Worm (Caenorhabditis elegans) whole organism, L3 larva: ENCODE results near the gene fbxl-4.

ENCODE experiments used
- R02D3.7 ChIP-seq: fragments of 150-350 bp; optimal IDR thresholded peaks from 2 replicates; lab custom pipeline; 2014; ENCODE audit warnings: missing biosample characterization, missing genetic modification characterization
- ZK546.5 ChIP-seq: sonication (generic microtip); optimal IDR thresholded peaks from 2 replicates; lab custom pipeline; 2017; ENCODE audit warnings: missing biosample characterization, missing genetic modification characterization
- aly-2 ChIP-seq: fragments of 150-350 bp; optimal IDR thresholded peaks from 2 replicates; lab custom pipeline; 2014; ENCODE audit warnings: missing biosample characterization, missing genetic modification characterization
- ama-1 ChIP-seq: fragments of 150-350 bp; optimal IDR thresholded peaks from 2 replicates; lab custom pipeline; 2018
- ceh-28 ChIP-seq: fragments of 150-350 bp; optimal IDR thresholded peaks from 2 replicates; lab custom pipeline; 2014; ENCODE audit warnings: missing biosample characterization, missing genetic modification reagents, missing genetic modification characterization
- ceh-82 ChIP-seq: fragments of 150-350 bp; optimal IDR thresholded peaks from 2 replicates; lab custom pipeline; 2014; ENCODE audit warnings: missing biosample characterization, missing genetic modification characterization
- daf-12 ChIP-seq: fragments of 150-350 bp; optimal IDR thresholded peaks from 2 replicates; lab custom pipeline; 2014; ENCODE audit warnings: missing biosample characterization, missing genetic modification reagents, missing genetic modification characterization
- elt-1 ChIP-seq: fragments of 150-350 bp; optimal IDR thresholded peaks from 2 replicates; lab custom pipeline; 2014; ENCODE audit warnings: missing biosample characterization, missing genetic modification characterization
- elt-3 ChIP-seq, 3 experiments: fragments of 150-350 bp in 1 of 3; sonication (generic microtip) in 2 of 3; optimal IDR thresholded peaks; 2 replicates in 2 of 3; 4 replicates in 1 of 3; lab custom pipeline; 2014 to 2017; ENCODE audit warnings: missing biosample characterization in 3 of 3, missing genetic modification characterization in 3 of 3
- fkh-2 ChIP-seq: fragments of 150-350 bp; optimal IDR thresholded peaks from 2 replicates; lab custom pipeline; 2014; ENCODE audit warnings: missing biosample characterization, missing genetic modification reagents, missing genetic modification characterization
- fos-1 ChIP-seq: fragments of 150-350 bp; optimal IDR thresholded peaks from 2 replicates; lab custom pipeline; 2014; ENCODE audit warnings: missing biosample characterization, missing genetic modification characterization
- hmg-11 ChIP-seq: sonication (generic microtip); optimal IDR thresholded peaks from 2 replicates; lab custom pipeline; 2016; ENCODE audit warnings: missing genetic modification characterization, missing compliant biosample characterization
- lin-15B ChIP-seq: fragments of 150-350 bp; optimal IDR thresholded peaks from 2 replicates; lab custom pipeline; 2014; ENCODE audit warnings: missing biosample characterization, missing genetic modification characterization
- lin-39 ChIP-seq: fragments of 150-350 bp; optimal IDR thresholded peaks from 2 replicates; lab custom pipeline; 2018; ENCODE audit warnings: missing biosample characterization, missing genetic modification reagents, missing genetic modification characterization
- mml-1 ChIP-seq: fragments of 150-350 bp; sonication (generic microtip); optimal IDR thresholded peaks from 3 replicates; lab custom pipeline; 2014; ENCODE audit warnings: missing biosample characterization, missing genetic modification characterization
- nfya-1 ChIP-seq: sonication (generic microtip); optimal IDR thresholded peaks from 2 replicates; lab custom pipeline; 2017; ENCODE audit warnings: missing genetic modification characterization, mild to moderate bottlenecking, missing compliant biosample characterization, antibody characterized with exemption, moderate library complexity; ENCODE audit not compliant: insufficient read depth
- nhr-11 ChIP-seq: fragments of 150-350 bp; optimal IDR thresholded peaks from 2 replicates; lab custom pipeline; 2014; ENCODE audit warnings: missing biosample characterization, missing genetic modification characterization
- nhr-23 ChIP-seq: fragments of 150-350 bp; optimal IDR thresholded peaks from 2 replicates; lab custom pipeline; 2014; ENCODE audit warnings: missing biosample characterization, missing genetic modification reagents, missing genetic modification characterization
- nhr-237 ChIP-seq: fragments of 150-350 bp; optimal IDR thresholded peaks from 2 replicates; lab custom pipeline; 2014; ENCODE audit warnings: missing biosample characterization, missing genetic modification characterization
- nhr-25 ChIP-seq: sonication (generic microtip); optimal IDR thresholded peaks from 2 replicates; lab custom pipeline; 2017; ENCODE audit warnings: missing biosample characterization, missing genetic modification characterization
- nhr-28 ChIP-seq: fragments of 150-350 bp; optimal IDR thresholded peaks from 2 replicates; lab custom pipeline; 2014; ENCODE audit warnings: missing biosample characterization, missing genetic modification characterization
- nhr-43 ChIP-seq: sonication (generic microtip); optimal IDR thresholded peaks from 2 replicates; lab custom pipeline; 2016; ENCODE audit warnings: mild to moderate bottlenecking, missing genetic modification characterization, missing compliant biosample characterization; ENCODE audit not compliant: poor library complexity, severe bottlenecking
- nhr-67 ChIP-seq: fragments of 150-350 bp; optimal IDR thresholded peaks from 2 replicates; lab custom pipeline; 2014; ENCODE audit warnings: missing biosample characterization, missing genetic modification characterization
- pha-4 ChIP-seq: fragments of 150-350 bp; optimal IDR thresholded peaks from 2 replicates; lab custom pipeline; 2014; ENCODE audit warnings: missing biosample characterization, missing genetic modification reagents, missing genetic modification characterization
- pqm-1 ChIP-seq: fragments of 150-350 bp; optimal IDR thresholded peaks from 2 replicates; lab custom pipeline; 2017; ENCODE audit warnings: missing biosample characterization, missing genetic modification characterization, inconsistent platforms
- sea-2 ChIP-seq: fragments of 150-350 bp; sonication (generic microtip); optimal IDR thresholded peaks from 4 replicates; lab custom pipeline; 2014; ENCODE audit warnings: missing biosample characterization, missing genetic modification reagents, missing genetic modification characterization
- skn-1 ChIP-seq: fragments of 150-350 bp; optimal IDR thresholded peaks from 2 replicates; lab custom pipeline; 2014; ENCODE audit warnings: missing biosample characterization, missing genetic modification characterization
- zag-1 ChIP-seq: fragments of 150-350 bp; optimal IDR thresholded peaks from 2 replicates; lab custom pipeline; 2014; ENCODE audit warnings: missing biosample characterization, missing genetic modification characterization
- ztf-11 ChIP-seq: fragments of 150-350 bp; optimal IDR thresholded peaks from 2 replicates; lab custom pipeline; 2014; ENCODE audit warnings: missing biosample characterization, missing genetic modification characterization
- ztf-4 ChIP-seq: fragments of 150-350 bp; optimal IDR thresholded peaks from 2 replicates; lab custom pipeline; 2014; ENCODE audit warnings: missing biosample characterization, missing genetic modification characterization

fbxl-4 gene

DNA sequence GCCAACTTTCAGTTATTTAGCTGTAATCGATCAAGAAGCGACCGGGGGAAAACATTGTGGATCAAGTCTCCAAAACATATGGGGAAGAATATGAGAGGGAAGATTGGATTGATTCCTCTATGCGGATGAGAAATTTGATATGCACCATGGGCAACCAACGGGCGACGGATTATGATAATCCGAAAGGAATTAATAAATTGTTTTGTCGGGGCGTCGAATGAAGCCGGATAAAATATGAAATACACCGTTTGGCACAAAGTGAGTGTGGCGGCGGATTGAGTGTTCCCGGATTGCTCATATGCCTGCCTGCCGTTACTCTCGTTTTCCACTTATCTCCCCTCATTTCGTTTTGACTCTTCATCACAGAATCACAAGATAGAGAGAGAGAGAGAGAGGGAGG lies 20.7 kb downstream of the fbxl-4 start:
- TF ChIP-seq nhr-23 (tag; lab: Kevin White, UChicago) (no peak), nhr-11 (no peak), ZK546.5 (tag; lab: Kevin White, UChicago) (no peak), pqm-1 (no peak), pha-4 (tag; lab: Kevin White, UChicago) (no peak), zag-1 (no peak), ceh-28 (peak; percentile 3)
- TF ChIP-seq, all 47 proteins: peak for 1

ce11 chrX:6609717-6610116 lies 21.1 kb downstream of the fbxl-4 start, which contains the start of gene C25B8.8:
C25B8.8 (plus strand) TSS chrX:6610017.
- TF ChIP-seq ama-1 (no peak), nhr-25 (tag; lab: Kevin White, UChicago) (no peak), ZK546.5 (tag; lab: Kevin White, UChicago) (no peak), lin-15B (tag; lab: Kevin White, UChicago) (no peak), fos-1 (tag; lab: Kevin White, UChicago) (no peak), nhr-28 (tag; lab: Kevin White, UChicago) (no peak), hmg-11 (tag; lab: Kevin White, UChicago) (no peak), elt-1 (no peak), nhr-43 (tag; lab: Kevin White, UChicago) (no peak)

ce11 chrX:6613537-6613936 lies 24.9 kb downstream of the fbxl-4 start:
- TF ChIP-seq nhr-23 (tag; lab: Kevin White, UChicago) (no peak), elt-3 (tag; optimal IDR thresholded peaks at IDR 0.05; lab: Kevin White, UChicago) (no peak), lin-15B (tag; lab: Kevin White, UChicago) (no peak), skn-1 (tag; lab: Kevin White, UChicago) (no peak), mml-1 (no peak), lin-39 (tag; lab: Kevin White, UChicago) (peak; percentile 19), ztf-4 (tag; lab: Kevin White, UChicago) (no peak)
- TF ChIP-seq, all 47 proteins: peak for 1

ce11 chrX:6617622-6618021 lies 29.0 kb downstream of the fbxl-4 start:
- no peak for TF ChIP-seq hmg-11 (tag; lab: Kevin White, UChicago)

- no peak for TF ChIP-seq nfya-1 (tag; lab: Kevin White, UChicago)
- TF ChIP-seq pha-4 (tag; lab: Kevin White, UChicago), result peak; percentile 26
Measured at ce11 chrX:6618712-6619111, 30.1 kb downstream of the fbxl-4 start, which contains the start of gene kqt-1. kqt-1 (plus strand) TSS chrX:6619012.

- TF ChIP-seq R02D3.7 (tag; lab: Kevin White, UChicago) (no peak), nhr-25 (tag; lab: Kevin White, UChicago) (no peak), nhr-23 (tag; lab: Kevin White, UChicago) (no peak), lin-39 (tag; lab: Kevin White, UChicago) (no peak), aly-2 (tag; lab: Kevin White, UChicago) (no peak), daf-12 (tag; lab: Kevin White, UChicago) (no peak), nhr-237 (tag; lab: Kevin White, UChicago) (no peak), ztf-11 (tag; lab: Kevin White, UChicago) (no peak), sea-2 (no peak), ceh-82 (no peak), pqm-1 (no peak), fkh-2 (tag; lab: Kevin White, UChicago) (no peak), ztf-4 (tag; lab: Kevin White, UChicago) (no peak), nhr-67 (no peak)
Measured at ce11 chrX:6622552-6623236, 34.1 kb downstream of the fbxl-4 start, which contains the start of gene clec-266. clec-266 (minus strand) TSS chrX:6622915.

DNA sequence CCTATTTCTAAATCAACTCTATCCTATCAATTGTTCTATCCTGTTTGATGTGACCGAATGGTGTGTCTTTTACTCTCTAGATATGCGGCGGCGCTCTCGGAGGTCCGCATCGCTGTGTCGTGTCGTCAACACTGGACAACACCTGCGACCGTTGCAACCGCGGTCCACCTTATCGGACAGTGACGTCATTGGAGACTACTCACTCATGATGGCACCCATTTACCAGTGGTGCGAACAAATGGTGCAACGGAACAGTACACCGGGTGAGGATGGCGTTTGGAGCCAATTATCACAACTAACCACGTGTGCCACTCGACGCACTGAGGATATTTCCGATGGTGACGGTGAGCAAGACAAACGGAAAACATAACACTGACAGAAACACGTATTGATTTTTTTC lies 36.7 kb downstream of the fbxl-4 start:
- TF ChIP-seq zag-1, result no peak
